Worm (Caenorhabditis elegans): ENCODE measurements around the gene B0198.3.

ce11 chrX:11996606-11997005, 60.3 kb downstream of the B0198.3 start:
- TF ChIP-seq F13H6.1 (tag; optimal IDR thresholded peaks at IDR 0.05) (no peak), K02D7.2 (tag; optimal IDR thresholded peaks at IDR 0.05) (no peak), ets-4 (tag; optimal IDR thresholded peaks at IDR 0.05) (no peak), unc-86 (tag; optimal IDR thresholded peaks at IDR 0.05) (no peak), ahr-1 (tag; optimal IDR thresholded peaks at IDR 0.05) (no peak), ceh-30 (tag; optimal IDR thresholded peaks at IDR 0.05) (no peak), zip-5 (tag; optimal IDR thresholded peaks at IDR 0.05) (no peak), pqm-1 (tag; optimal IDR thresholded peaks at IDR 0.05) (no peak), fkh-10 (GFP tag; optimal IDR thresholded peaks at IDR 0.05) (no peak), ref-2 (tag; optimal IDR thresholded peaks at IDR 0.05) (no peak)
